Worm (Caenorhabditis elegans) whole organism, L2 larva: ENCODE data around the gene T05C3.6.

Experiments
- ceh-82 ChIP-seq: fragments of 150-350 bp; optimal IDR thresholded peaks from 2 replicates; lab custom pipeline; 2014; ENCODE audit warnings: missing biosample characterization, missing genetic modification characterization
- lin-39 ChIP-seq: fragments of 150-350 bp; optimal IDR thresholded peaks from 2 replicates; lab custom pipeline; 2014; ENCODE audit warnings: missing biosample characterization, missing genetic modification reagents, missing genetic modification characterization

DNA sequence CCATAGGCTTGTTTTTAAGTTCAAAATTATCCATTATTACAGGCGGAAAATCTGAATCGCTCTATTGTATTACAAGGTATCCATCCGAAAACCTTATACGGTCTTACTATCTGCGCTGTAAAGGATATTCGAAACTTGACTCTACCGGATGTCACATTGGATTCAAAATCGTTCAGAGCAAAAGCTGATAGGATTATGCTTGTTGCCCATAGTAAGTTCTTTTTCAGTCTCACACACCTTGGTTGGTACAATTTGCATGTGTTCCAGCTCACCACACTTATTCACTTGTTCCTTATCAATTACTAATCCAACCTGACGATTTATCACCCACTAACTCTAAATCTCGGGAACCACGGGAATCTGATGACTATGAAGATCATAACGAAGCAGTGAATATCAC, 37.4 kb downstream of the T05C3.6 start:
- TF ChIP-seq ceh-82 (tag; lab: Kevin White, UChicago) (no peak), lin-39 (tag; lab: Kevin White, UChicago) (no peak)
